Worm (Caenorhabditis elegans): ENCODE data around the gene faah-1.

DNA sequence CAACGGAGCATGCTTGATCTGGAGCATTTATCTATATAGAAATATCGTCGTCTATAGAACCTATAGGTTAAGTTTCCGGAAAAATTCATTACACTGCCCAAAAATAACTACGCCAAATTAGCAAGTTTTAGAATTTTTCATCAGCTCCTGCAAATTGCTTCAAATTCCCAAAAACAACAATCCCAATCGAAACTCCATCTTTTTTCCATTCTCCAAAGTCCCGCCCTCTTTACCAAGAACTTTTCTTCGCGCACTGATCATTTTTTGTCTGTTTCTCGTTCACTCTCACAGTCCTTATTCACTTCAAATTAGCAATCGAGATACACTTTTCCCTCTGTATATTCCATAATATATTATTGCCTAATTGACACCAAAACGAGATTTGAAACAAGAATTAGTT, 47.1 kb downstream of the faah-1 start, which contains the start of gene svh-1:
- TF ChIP-seq nhr-12 (tag; optimal IDR thresholded peaks at IDR 0.05), result no peak
- no peak for TF ChIP-seq ces-1 (GFP tag; optimal IDR thresholded peaks at IDR 0.05)
- no peak for TF ChIP-seq lin-32 (GFP tag; optimal IDR thresholded peaks at IDR 0.05)
- no peak for TF ChIP-seq elt-1 (tag; optimal IDR thresholded peaks at IDR 0.05; ENCODE audit: borderline replicate concordance, insufficient read depth)
- no peak for TF ChIP-seq elt-3 (tag; optimal IDR thresholded peaks at IDR 0.05)
- TF ChIP-seq nhr-237 (tag; optimal IDR thresholded peaks at IDR 0.05), result no peak
- no peak for TF ChIP-seq unc-62 (GFP tag; optimal IDR thresholded peaks at IDR 0.05)
- no peak for TF ChIP-seq nhr-28 (tag; optimal IDR thresholded peaks at IDR 0.05)
- no peak for TF ChIP-seq sptf-1 (tag; optimal IDR thresholded peaks at IDR 0.05)
- no peak for TF ChIP-seq nhr-76 (tag; optimal IDR thresholded peaks at IDR 0.05)
- TF ChIP-seq lsy-2 (tag; optimal IDR thresholded peaks at IDR 0.05), result no peak

All from whole organism, mixed stage, embryonic.